Fruit fly (Drosophila melanogaster) whole organism, wandering third instar larva: ENCODE measurements around the gene lgs.

Source experiments
- Abd-B ChIP-seq: fragments of >200 bp; optimal IDR thresholded peaks from 2 replicates; lab custom pipeline; 2017; ENCODE audit warnings: missing biosample characterization, missing genetic modification characterization
- CG32264 ChIP-seq: fragments of 200-800 bp; sonication (Bioruptor generic); optimal IDR thresholded peaks from 2 replicates; lab custom pipeline; 2016; ENCODE audit warnings: missing biosample characterization, missing genetic modification characterization
- CG9705 ChIP-seq: fragments of 200-800 bp; sonication (Bioruptor generic); optimal IDR thresholded peaks from 2 replicates; lab custom pipeline; 2018; ENCODE audit warnings: missing biosample characterization, mild to moderate bottlenecking, missing genetic modification characterization
- CrebA ChIP-seq: fragments of 200-800 bp; sonication (Bioruptor generic); optimal IDR thresholded peaks from 2 replicates; lab custom pipeline; 2016; ENCODE audit warnings: missing biosample characterization, mild to moderate bottlenecking, missing genetic modification characterization, borderline replicate concordance
- Dif ChIP-seq: fragments of 200-275, 200-300 bp; sonication (Bioruptor generic); optimal IDR thresholded peaks from 2 replicates; lab custom pipeline; 2018; ENCODE audit warnings: missing biosample characterization, missing genetic modification characterization; ENCODE audit not compliant: partially characterized antibody
- HLH106 ChIP-seq: fragments of 200-800 bp; optimal IDR thresholded peaks from 3 replicates; lab custom pipeline; 2019; ENCODE audit warnings: missing biosample characterization, mild to moderate bottlenecking, missing genetic modification characterization, moderate library complexity
- Hr83 ChIP-seq: fragments of 200-300 bp; sonication (Bioruptor generic); optimal IDR thresholded peaks from 2 replicates; lab custom pipeline; 2016; ENCODE audit warnings: missing biosample characterization, mild to moderate bottlenecking, missing genetic modification characterization, moderate library complexity; ENCODE audit not compliant: poor library complexity, severe bottlenecking
- Jra ChIP-seq: sonication (Bioruptor generic); optimal IDR thresholded peaks from 2 replicates; lab custom pipeline; 2016; ENCODE audit warnings: missing biosample characterization, missing genetic modification characterization
- Mio ChIP-seq: sonication (Bioruptor generic); optimal IDR thresholded peaks from 2 replicates; lab custom pipeline; 2016; ENCODE audit warnings: missing biosample characterization, missing genetic modification characterization
- Myc ChIP-seq: fragments of >200 bp; optimal IDR thresholded peaks from 2 replicates; lab custom pipeline; 2017
- N ChIP-seq: fragments of >200 bp; optimal IDR thresholded peaks from 2 replicates; lab custom pipeline; 2018; ENCODE audit warnings: missing biosample characterization, missing external identifiers, missing genetic modification characterization
- OdsH ChIP-seq: fragments of 200-800 bp; sonication (Bioruptor generic); optimal IDR thresholded peaks from 2 replicates; lab custom pipeline; 2016; ENCODE audit warnings: missing biosample characterization, mild to moderate bottlenecking, missing genetic modification characterization
- Rel ChIP-seq, 2 experiments: fragments of 200-800 bp; sonication (Bioruptor generic) in 1 of 2; optimal IDR thresholded peaks; 2 replicates in 1 of 2; 3 replicates in 1 of 2; lab custom pipeline; 2016 to 2019; ENCODE audit warnings: mild to moderate bottlenecking in 2 of 2, missing biosample characterization in 2 of 2, missing genetic modification characterization in 2 of 2, moderate library complexity in 1 of 2
- br ChIP-seq: fragments of 200-800 bp; sonication (Bioruptor generic); optimal IDR thresholded peaks from 2 replicates; lab custom pipeline; 2016; ENCODE audit warnings: missing biosample characterization, missing genetic modification characterization
- brk ChIP-seq: fragments of 200-800 bp; sonication (Bioruptor generic); optimal IDR thresholded peaks from 2 replicates; lab custom pipeline; 2016; ENCODE audit warnings: missing biosample characterization, mild to moderate bottlenecking, missing genetic modification characterization
- dl ChIP-seq, 2 experiments: fragments of 175-275, 200-275 bp in 1 of 2; fragments of 200-275 bp in 1 of 2; sonication (Bioruptor generic); optimal IDR thresholded peaks; lab custom pipeline; 2018; ENCODE audit warnings: mild to moderate bottlenecking in 2 of 2, missing biosample characterization in 2 of 2, missing genetic modification characterization in 2 of 2, moderate library complexity in 2 of 2; ENCODE audit not compliant: partially characterized antibody in 2 of 2, insufficient read depth in 1 of 2
- dmrt93B ChIP-seq: fragments of 200-800 bp; sonication (Bioruptor generic); optimal IDR thresholded peaks from 2 replicates; lab custom pipeline; 2018; ENCODE audit warnings: missing biosample characterization, mild to moderate bottlenecking, missing genetic modification characterization
- dsf ChIP-seq: sonication (Bioruptor generic); optimal IDR thresholded peaks from 2 replicates; lab custom pipeline; 2016; ENCODE audit warnings: missing biosample characterization, missing genetic modification characterization, borderline replicate concordance
- foxo ChIP-seq, 2 experiments: fragments of 200-800 bp; sonication (Bioruptor generic); optimal IDR thresholded peaks; 2 replicates in 1 of 2; 3 replicates in 1 of 2; lab custom pipeline; 2016 to 2017; ENCODE audit warnings: missing biosample characterization in 2 of 2, missing genetic modification characterization in 2 of 2
- fru ChIP-seq: fragments of 200-800 bp; sonication (Bioruptor generic); optimal IDR thresholded peaks from 3 replicates; lab custom pipeline; 2016; ENCODE audit warnings: missing biosample characterization, mild to moderate bottlenecking, missing genetic modification characterization
- h ChIP-seq: fragments of 200-800 bp; sonication (Bioruptor generic); optimal IDR thresholded peaks from 3 replicates; lab custom pipeline; 2016; ENCODE audit warnings: missing biosample characterization, mild to moderate bottlenecking, missing genetic modification characterization
- jim ChIP-seq: fragments of 175-275, 200-325 bp; sonication (Bioruptor generic); optimal IDR thresholded peaks from 2 replicates; lab custom pipeline; 2016; ENCODE audit warnings: missing biosample characterization, mild to moderate bottlenecking, missing genetic modification characterization
- lola ChIP-seq: fragments of >200 bp; optimal IDR thresholded peaks from 2 replicates; lab custom pipeline; 2017; ENCODE audit warnings: missing biosample characterization, missing genetic modification characterization
- rgr ChIP-seq: fragments of 200-800 bp; sonication (Bioruptor generic); optimal IDR thresholded peaks from 3 replicates; lab custom pipeline; 2016; ENCODE audit warnings: missing biosample characterization, mild to moderate bottlenecking, missing genetic modification characterization
- sage ChIP-seq: fragments of 200-800 bp; sonication (Bioruptor generic); optimal IDR thresholded peaks from 2 replicates; lab custom pipeline; 2016; ENCODE audit warnings: missing biosample characterization, mild to moderate bottlenecking, missing genetic modification characterization
- tai ChIP-seq: sonication (Bioruptor generic); optimal IDR thresholded peaks from 2 replicates; lab custom pipeline; 2016; ENCODE audit warnings: missing biosample characterization, missing genetic modification characterization
- usp ChIP-seq: fragments of >200 bp; optimal IDR thresholded peaks from 2 replicates; lab custom pipeline; 2017; ENCODE audit warnings: missing biosample characterization, missing genetic modification characterization
- woc ChIP-seq: sonication (Bioruptor generic); optimal IDR thresholded peaks from 2 replicates; lab custom pipeline; 2016; ENCODE audit warnings: missing biosample characterization, mild to moderate bottlenecking, missing genetic modification characterization

lgs gene

dm6 chr4:453303-453702 lies 9.6 kb upstream of the lgs start:
- TF ChIP-seq tai (GFP tag; lab: Kevin White, UChicago) = no peak
- no peak for TF ChIP-seq jim
- no peak for TF ChIP-seq lola (GFP tag; lab: Kevin White, UChicago)
- no peak for TF ChIP-seq woc
- TF ChIP-seq Dif (GFP tag; lab: Kevin White, UChicago) = no peak

- no peak for TF ChIP-seq rgr (GFP tag; lab: Kevin White, UChicago)
- TF ChIP-seq sage (GFP tag; lab: Kevin White, UChicago) = no peak
- TF ChIP-seq HLH106 (tag; lab: Kevin White, UChicago) = no peak
- TF ChIP-seq dsf = no peak
- TF ChIP-seq dmrt93B (GFP tag; lab: Kevin White, UChicago) = no peak
- TF ChIP-seq fru (GFP tag; lab: Kevin White, UChicago) = no peak
- no peak for TF ChIP-seq brk (GFP tag; lab: Kevin White, UChicago)
- TF ChIP-seq CG9705 (GFP tag; lab: Kevin White, UChicago) = no peak
- TF ChIP-seq dl (GFP tag; optimal IDR thresholded peaks at IDR 0.05; lab: Kevin White, UChicago; ENCODE audit: insufficient read depth in 1 of 2, partially characterized antibody in 2 of 2) = no peak
- no peak for TF ChIP-seq OdsH (GFP tag; lab: Kevin White, UChicago)
- TF ChIP-seq Dif (GFP tag; lab: Kevin White, UChicago) = no peak
- TF ChIP-seq CrebA (GFP tag; lab: Kevin White, UChicago) = no peak
- no peak for TF ChIP-seq Jra (GFP tag; lab: Kevin White, UChicago)
- TF ChIP-seq CG32264 (GFP tag; lab: Kevin White, UChicago) = no peak
- TF ChIP-seq, all 38 proteins: peak for 0
Observed at dm6 chr4:448993-449392, 5.3 kb upstream of the lgs start.

dm6 chr4:448126-448525 lies 4.4 kb upstream of the lgs start:
- no peak for TF ChIP-seq dl (GFP tag; optimal IDR thresholded peaks at IDR 0.05; lab: Kevin White, UChicago; ENCODE audit: insufficient read depth in 1 of 2, partially characterized antibody in 2 of 2)
- no peak for TF ChIP-seq dmrt93B (GFP tag; lab: Kevin White, UChicago)
- no peak for TF ChIP-seq Rel (GFP tag; optimal IDR thresholded peaks at IDR 0.05; lab: Kevin White, UChicago)
- no peak for TF ChIP-seq Rel (tag; optimal IDR thresholded peaks at IDR 0.05; lab: Kevin White, UChicago)
- TF ChIP-seq br (GFP tag; lab: Kevin White, UChicago) = no peak
- no peak for TF ChIP-seq CG9705 (GFP tag; lab: Kevin White, UChicago)
- no peak for TF ChIP-seq Abd-B

- TF ChIP-seq woc (peak; percentile 33), CG32264 (GFP tag; lab: Kevin White, UChicago) (no peak), fru (GFP tag; lab: Kevin White, UChicago) (no peak), N (GFP tag; lab: Kevin White, UChicago) (no peak), brk (GFP tag; lab: Kevin White, UChicago) (no peak), h (no peak), Myc (lab: Kevin White, UChicago) (peak; percentile 53), sage (GFP tag; lab: Kevin White, UChicago) (peak; percentile 10), usp (GFP tag; lab: Kevin White, UChicago) (no peak), foxo (GFP tag; optimal IDR thresholded peaks at IDR 0.05; lab: Kevin White, UChicago) (no peak), dl (GFP tag; optimal IDR thresholded peaks at IDR 0.05; lab: Kevin White, UChicago; ENCODE audit: insufficient read depth in 1 of 2, partially characterized antibody in 2 of 2) (no peak), OdsH (GFP tag; lab: Kevin White, UChicago) (no peak), Mio (GFP tag; lab: Kevin White, UChicago) (no peak)
Observed at dm6 chr4:445931-446526, 2.3 kb upstream of the lgs start.

dm6 chr4:445113-445718 lies 1.5 kb upstream of the lgs start, which contains the start of gene CaMKI:
Gene CaMKI, plus strand, starts transcription at chr4:445504.
- TF ChIP-seq woc (peak; percentile 1), Hr83 (GFP tag; lab: Kevin White, UChicago) (no peak), N (GFP tag; lab: Kevin White, UChicago) (peak; percentile 79)
- TF ChIP-seq, all 38 proteins: peak for 2
